Fruit fly (Drosophila melanogaster): ENCODE data around the gene sqz.

sqz gene

DNA sequence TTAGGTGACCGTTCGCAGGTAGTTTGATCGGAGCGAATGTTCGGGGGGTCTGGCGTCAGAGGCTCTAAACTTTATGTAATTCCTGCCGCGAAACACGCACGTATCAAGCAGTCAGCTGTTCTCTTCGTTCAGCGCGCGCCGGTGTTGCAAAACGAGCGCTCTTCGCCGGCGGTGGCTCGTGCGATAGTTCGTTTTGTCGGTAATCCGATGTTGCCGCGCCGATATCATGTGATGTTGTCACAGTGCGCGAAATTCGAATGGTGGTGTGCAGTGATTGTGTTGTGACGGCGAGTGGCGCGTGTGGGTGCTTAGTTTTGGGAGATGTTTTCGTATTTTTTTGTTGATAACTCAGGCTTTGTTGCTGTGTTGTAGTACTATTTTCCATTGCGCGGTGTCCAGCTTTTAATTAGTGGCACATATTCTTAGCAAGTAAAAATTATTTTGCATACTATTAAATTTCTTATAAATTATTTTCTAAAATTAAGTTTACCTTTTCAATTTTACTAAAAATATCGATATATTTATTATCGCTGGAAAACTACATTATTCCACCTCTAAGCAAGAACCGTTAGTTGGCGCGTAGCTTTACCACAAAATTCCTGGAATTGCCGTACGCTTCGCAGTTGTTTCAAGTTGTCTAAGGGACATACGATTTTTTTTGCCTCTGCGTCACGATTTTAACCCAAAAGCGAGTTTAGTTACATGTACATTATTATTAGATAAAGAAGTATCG is 7.2 kb upstream of the sqz start, which contains the start of gene nanos (continued):
- no peak for TF ChIP-seq trh (GFP tag; optimal IDR thresholded peaks at IDR 0.05)
- TF ChIP-seq nau (GFP tag; optimal IDR thresholded peaks at IDR 0.05): no peak
- no peak for TF ChIP-seq Nf-YA (GFP tag; IDR thresholded peaks at IDR 0.05)
- TF ChIP-seq CG1529 (GFP tag; optimal IDR thresholded peaks at IDR 0.05): peak; percentile 35
- TF ChIP-seq TFAM (GFP tag; optimal IDR thresholded peaks at IDR 0.05): no peak
- peak; percentile 54 for TF ChIP-seq CG11504 (tag; optimal IDR thresholded peaks at IDR 0.05)
- TF ChIP-seq hkb (optimal IDR thresholded peaks at IDR 0.05): no peak
- TF ChIP-seq hkb (GFP tag; IDR thresholded peaks at IDR 0.05): peak; percentile 51
- peak; percentile 52 for TF ChIP-seq Mes4 (GFP tag; optimal IDR thresholded peaks at IDR 0.05)
- TF ChIP-seq CG10462 (GFP tag; optimal IDR thresholded peaks at IDR 0.05): peak; percentile 19
- peak; percentile 98 for TF ChIP-seq Dll (GFP tag; IDR thresholded peaks at IDR 0.05; ENCODE audit: partially characterized antibody)
- no peak for TF ChIP-seq tll (GFP tag; optimal IDR thresholded peaks at IDR 0.05)
- TF ChIP-seq CG9609 (GFP tag; optimal IDR thresholded peaks at IDR 0.05): peak; percentile 81
- TF ChIP-seq Dfd (GFP tag; optimal IDR thresholded peaks at IDR 0.05): no peak
- TF ChIP-seq Dref (GFP tag; IDR thresholded peaks at IDR 0.05): peak; percentile 77
- no peak for TF ChIP-seq Ssrp (tag; optimal IDR thresholded peaks at IDR 0.05)
- TF ChIP-seq NfI (GFP tag; optimal IDR thresholded peaks at IDR 0.05): peak; percentile 70
- TF ChIP-seq seq (GFP tag; IDR thresholded peaks at IDR 0.05): no peak
- TF ChIP-seq H15 (GFP tag; IDR thresholded peaks at IDR 0.05): no peak; the same call in 2 of the 3 replicates
- TF ChIP-seq Xbp1 (GFP tag; optimal IDR thresholded peaks at IDR 0.05): peak; percentile 71
- peak; percentile 97 for TF ChIP-seq sug (tag; optimal IDR thresholded peaks at IDR 0.05)
- TF ChIP-seq mld (GFP tag; IDR thresholded peaks at IDR 0.05; ENCODE audit: partially characterized antibody): peak; percentile 95
- no peak for TF ChIP-seq BtbVII (GFP tag; optimal IDR thresholded peaks at IDR 0.05)
- TF ChIP-seq Optix (GFP tag; IDR thresholded peaks at IDR 0.05): peak; percentile 61; the same call in 2 of the 3 replicates
- peak; percentile 59 for TF ChIP-seq Adf1 (GFP tag; IDR thresholded peaks at IDR 0.05)
- no peak for TF ChIP-seq CG15696 (tag; optimal IDR thresholded peaks at IDR 0.05)
- TF ChIP-seq CG6689 (GFP tag; IDR thresholded peaks at IDR 0.05): 0 out of 2 replicates have a peak, but pooled peaks have one; percentile 23
- peak; percentile 60 for TF ChIP-seq CG2712 (tag; optimal IDR thresholded peaks at IDR 0.05)
- TF ChIP-seq CG2199 (GFP tag; IDR thresholded peaks at IDR 0.05): no peak
- peak; percentile 59 for TF ChIP-seq vfl (GFP tag; optimal IDR thresholded peaks at IDR 0.05)
- TF ChIP-seq CG13123 (GFP tag; optimal IDR thresholded peaks at IDR 0.05): peak; percentile 41
- TF ChIP-seq CG1792 (GFP tag; optimal IDR thresholded peaks at IDR 0.05): peak; percentile 11
- no peak for TF ChIP-seq z (GFP tag; IDR thresholded peaks at IDR 0.05)
- TF ChIP-seq CG18599 (GFP tag; optimal IDR thresholded peaks at IDR 0.05): peak; percentile 56
- peak; percentile 98 for TF ChIP-seq unc-4 (GFP tag; IDR thresholded peaks at IDR 0.05; ENCODE audit: partially characterized antibody)
- peak; percentile 55 for TF ChIP-seq ara (GFP tag; IDR thresholded peaks at IDR 0.05)
- TF ChIP-seq CG11696 (GFP tag; IDR thresholded peaks at IDR 0.05): no peak
- TF ChIP-seq CG14441 (GFP tag; IDR thresholded peaks at IDR 0.05): peak; percentile 64
- peak; percentile 54 for TF ChIP-seq Hsf (GFP tag; optimal IDR thresholded peaks at IDR 0.05)
- TF ChIP-seq odd (GFP tag; optimal IDR thresholded peaks at IDR 0.05): no peak
- no peak for TF ChIP-seq D (optimal IDR thresholded peaks at IDR 0.05)
- peak; percentile 3 for TF ChIP-seq D (GFP tag; optimal IDR thresholded peaks at IDR 0.05)
- TF ChIP-seq bowl (GFP tag; IDR thresholded peaks at IDR 0.05): no peak
- TF ChIP-seq CG15479 (GFP tag; optimal IDR thresholded peaks at IDR 0.05): no peak
- TF ChIP-seq gce (GFP tag; IDR thresholded peaks at IDR 0.05): no peak
- TF ChIP-seq h (optimal IDR thresholded peaks at IDR 0.05): no peak
- peak; percentile 99 for TF ChIP-seq Dp (GFP tag; optimal IDR thresholded peaks at IDR 0.05)
- TF ChIP-seq bcd (GFP tag; optimal IDR thresholded peaks at IDR 0.05): peak; percentile 86
- TF ChIP-seq psq (GFP tag; optimal IDR thresholded peaks at IDR 0.05): no peak
- TF ChIP-seq bbx (GFP tag; IDR thresholded peaks at IDR 0.05; ENCODE audit: partially characterized antibody): peak; percentile 99
- TF ChIP-seq CG6813 (GFP tag; optimal IDR thresholded peaks at IDR 0.05): peak; percentile 10

All from whole organism, embryonic.